Worm (Caenorhabditis elegans): ENCODE measurements around the gene cul-3.

Gene cul-3

DNA sequence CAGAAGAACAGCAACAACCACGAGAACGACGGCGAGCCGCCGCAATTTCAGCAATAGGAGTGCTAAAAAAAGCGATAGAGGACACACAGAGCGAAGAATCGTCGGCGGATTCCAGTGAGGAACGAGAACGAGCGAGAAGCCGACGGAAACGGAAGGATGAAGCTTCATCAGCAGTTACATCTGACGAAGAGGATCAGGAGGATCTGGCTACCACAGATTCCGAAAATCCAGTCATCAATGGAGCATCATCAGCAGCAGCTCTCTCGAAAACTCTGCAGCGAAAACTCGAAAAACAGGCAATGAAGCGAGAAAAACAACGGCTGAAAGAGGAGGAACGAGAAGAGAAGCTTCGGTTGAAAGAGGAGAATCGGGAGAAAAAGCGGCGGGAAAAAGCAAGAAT is 12.2 kb downstream of the cul-3 start:
- TF ChIP-seq unc-62 (GFP tag; optimal IDR thresholded peaks at IDR 0.05), result no peak
- no peak for TF ChIP-seq ZK546.5 (tag; optimal IDR thresholded peaks at IDR 0.05)
- no peak for TF ChIP-seq mml-1 (tag; optimal IDR thresholded peaks at IDR 0.05)
- no peak for TF ChIP-seq jun-1 (tag; optimal IDR thresholded peaks at IDR 0.05)
- no peak for TF ChIP-seq elt-3 (tag; optimal IDR thresholded peaks at IDR 0.05)
- no peak for TF ChIP-seq nhr-67 (tag; optimal IDR thresholded peaks at IDR 0.05)
- TF ChIP-seq nhr-12 (tag; optimal IDR thresholded peaks at IDR 0.05), result no peak
- no peak for TF ChIP-seq lsy-12 (tag; optimal IDR thresholded peaks at IDR 0.05)
- TF ChIP-seq nhr-23 (tag; optimal IDR thresholded peaks at IDR 0.05), result no peak
- TF ChIP-seq nfya-1 (tag; optimal IDR thresholded peaks at IDR 0.05; ENCODE audit: insufficient read depth), result no peak
- no peak for TF ChIP-seq nhr-77 (tag; optimal IDR thresholded peaks at IDR 0.05)
- TF ChIP-seq fkh-10 (GFP tag; optimal IDR thresholded peaks at IDR 0.05), result no peak
- no peak for TF ChIP-seq ama-1 (optimal IDR thresholded peaks at IDR 0.05)
- no peak for TF ChIP-seq aly-2 (tag; optimal IDR thresholded peaks at IDR 0.05)
- TF ChIP-seq nhr-237 (tag; optimal IDR thresholded peaks at IDR 0.05), result no peak
- no peak for TF ChIP-seq ceh-16 (tag; optimal IDR thresholded peaks at IDR 0.05)
- TF ChIP-seq nhr-76 (tag; optimal IDR thresholded peaks at IDR 0.05), result no peak
- TF ChIP-seq egl-5 (tag; optimal IDR thresholded peaks at IDR 0.05), result no peak

DNA sequence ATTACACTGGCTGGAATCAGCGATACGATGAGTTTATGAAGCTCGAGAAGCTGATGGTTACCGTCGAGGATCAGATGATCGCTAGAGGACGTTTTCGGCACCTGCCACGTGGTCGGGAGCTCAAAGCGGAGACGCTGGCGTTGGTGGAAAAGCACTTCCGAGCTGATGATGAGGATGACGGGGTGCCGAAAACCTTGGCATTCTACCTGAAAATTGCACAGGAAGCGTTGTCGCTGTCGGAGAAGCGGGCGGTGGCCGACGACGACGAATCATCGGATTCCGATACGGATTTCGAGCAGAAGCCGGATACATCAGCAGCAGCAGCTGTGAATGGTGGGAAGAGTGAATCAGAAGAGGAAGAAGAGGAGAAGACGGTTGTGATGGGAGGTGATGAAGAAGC is 17.5 kb downstream of the cul-3 start:
- TF ChIP-seq nhr-25 (tag; optimal IDR thresholded peaks at IDR 0.05) (no peak), unc-62 (GFP tag; optimal IDR thresholded peaks at IDR 0.05) (no peak), ztf-4 (tag; optimal IDR thresholded peaks at IDR 0.05) (no peak), elt-3 (tag; optimal IDR thresholded peaks at IDR 0.05) (no peak), nhr-43 (tag; optimal IDR thresholded peaks at IDR 0.05; ENCODE audit: poor library complexity, severe bottlenecking) (no peak), nfya-1 (tag; optimal IDR thresholded peaks at IDR 0.05; ENCODE audit: insufficient read depth) (no peak), ceh-9 (tag; optimal IDR thresholded peaks at IDR 0.05) (no peak), fos-1 (tag; optimal IDR thresholded peaks at IDR 0.05) (no peak)

DNA sequence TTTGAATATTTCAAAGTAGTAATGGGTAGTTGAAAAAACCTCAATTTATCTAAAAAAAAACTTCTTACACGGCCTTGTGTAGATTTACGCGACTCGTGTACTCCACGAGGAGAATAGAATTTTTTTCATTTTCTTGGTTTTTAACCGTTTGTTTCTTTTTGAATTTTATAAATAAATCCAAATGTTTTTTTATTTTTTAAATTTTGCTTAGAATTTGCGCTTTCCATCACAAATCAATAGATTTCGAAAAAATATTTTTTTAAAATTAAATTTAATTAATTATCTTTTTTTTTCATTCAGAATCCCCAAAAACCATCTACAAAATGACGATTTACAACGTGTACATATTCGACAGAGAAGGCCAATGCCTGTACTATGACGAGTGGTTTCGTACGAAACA is 24.1 kb downstream of the cul-3 start, which contains the start of gene trpp-1:
Gene trpp-1 (plus strand): TSS at position 301 of the 400 bp plus-strand sequence.
- TF ChIP-seq mml-1 (tag; optimal IDR thresholded peaks at IDR 0.05) (no peak), nhr-67 (tag; optimal IDR thresholded peaks at IDR 0.05) (no peak), lin-15B (tag; optimal IDR thresholded peaks at IDR 0.05) (no peak), nhr-237 (tag; optimal IDR thresholded peaks at IDR 0.05) (no peak), nhr-23 (tag; optimal IDR thresholded peaks at IDR 0.05) (no peak), nhr-28 (tag; optimal IDR thresholded peaks at IDR 0.05) (no peak), ztf-11 (tag; optimal IDR thresholded peaks at IDR 0.05) (no peak), fkh-2 (tag; optimal IDR thresholded peaks at IDR 0.05) (no peak), elt-1 (tag; optimal IDR thresholded peaks at IDR 0.05) (no peak), zag-1 (tag; optimal IDR thresholded peaks at IDR 0.05) (no peak), egl-27 (tag; optimal IDR thresholded peaks at IDR 0.05) (no peak), ceh-16 (tag; optimal IDR thresholded peaks at IDR 0.05) (no peak), ZK546.5 (tag; optimal IDR thresholded peaks at IDR 0.05) (no peak), fos-1 (tag; optimal IDR thresholded peaks at IDR 0.05) (no peak)

DNA sequence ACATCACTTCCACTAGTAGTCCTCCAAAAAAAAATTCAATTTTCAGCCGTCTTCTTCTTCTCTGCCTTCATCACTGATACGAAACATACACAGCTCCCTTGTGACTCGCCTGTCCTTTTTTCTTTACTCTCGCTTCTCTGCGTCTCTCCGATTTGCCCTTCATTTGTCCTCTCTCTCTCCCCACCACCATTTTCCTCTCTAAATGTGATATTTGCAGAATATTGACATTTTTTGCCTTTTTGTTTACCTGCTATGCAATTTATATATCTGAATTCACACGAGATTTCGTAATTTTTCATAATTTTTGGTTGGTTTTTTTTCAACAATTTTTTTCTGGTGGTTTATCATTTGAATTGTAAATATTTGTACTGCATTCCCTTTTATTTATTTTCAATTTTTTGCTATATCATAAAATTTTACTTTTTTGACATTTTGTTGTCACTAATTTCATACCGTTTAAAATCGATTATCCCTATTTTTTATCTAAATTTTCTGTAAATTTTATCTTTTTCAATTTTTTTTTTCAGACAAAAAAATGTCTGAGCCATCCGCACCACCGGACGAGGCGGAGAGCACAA is 26.7 kb downstream of the cul-3 start, which contains the start of gene lec-12:
Gene lec-12 (plus strand): TSS at position 528 of the 578 bp plus-strand sequence.
- no peak for TF ChIP-seq ceh-9 (tag; optimal IDR thresholded peaks at IDR 0.05)
- TF ChIP-seq pha-4 (tag; optimal IDR thresholded peaks at IDR 0.05), result peak; percentile 95
- TF ChIP-seq skn-1 (tag; optimal IDR thresholded peaks at IDR 0.05), result no peak
- TF ChIP-seq jun-1 (tag; optimal IDR thresholded peaks at IDR 0.05), result peak; percentile 22
- TF ChIP-seq nfya-1 (tag; optimal IDR thresholded peaks at IDR 0.05; ENCODE audit: insufficient read depth), result peak; percentile 33
- TF ChIP-seq nhr-77 (tag; optimal IDR thresholded peaks at IDR 0.05), result no peak
- no peak for TF ChIP-seq nhr-25 (tag; optimal IDR thresholded peaks at IDR 0.05)
- no peak for TF ChIP-seq lsy-12 (tag; optimal IDR thresholded peaks at IDR 0.05)
- no peak for TF ChIP-seq fkh-10 (GFP tag; optimal IDR thresholded peaks at IDR 0.05)
- TF ChIP-seq elt-2 (tag; optimal IDR thresholded peaks at IDR 0.05), result peak; percentile 13
- TF ChIP-seq pqm-1 (tag; optimal IDR thresholded peaks at IDR 0.05), result peak; percentile 23
- TF ChIP-seq egl-5 (tag; optimal IDR thresholded peaks at IDR 0.05), result no peak
- no peak for TF ChIP-seq elt-3 (tag; optimal IDR thresholded peaks at IDR 0.05)

DNA sequence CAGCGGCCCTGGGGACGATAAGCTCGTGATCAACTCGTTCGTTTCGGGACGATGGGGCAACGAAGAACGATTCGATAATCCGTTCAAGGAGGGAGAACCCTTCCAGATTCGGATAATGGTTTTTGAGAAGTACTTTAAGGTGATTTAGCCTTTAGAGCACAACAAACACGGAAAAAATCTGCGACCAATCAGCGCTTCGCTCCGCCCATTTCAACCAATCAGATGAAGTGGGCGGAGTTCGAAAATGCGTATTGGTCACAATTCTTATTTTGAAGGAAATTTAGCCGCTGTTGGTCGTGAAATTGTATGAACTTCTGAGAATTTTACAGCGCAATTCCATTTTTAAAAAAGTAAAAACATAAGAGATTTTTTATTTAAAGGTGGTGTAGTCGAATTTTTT is 29.6 kb downstream of the cul-3 start:
- TF ChIP-seq unc-62 (GFP tag; optimal IDR thresholded peaks at IDR 0.05) (no peak), nfya-1 (tag; optimal IDR thresholded peaks at IDR 0.05; ENCODE audit: insufficient read depth) (peak; percentile 92)

Data from whole organism, L3 larva.